Worm (Caenorhabditis elegans) whole organism, early embryonic: ENCODE data around the gene clec-149.

Source experiments
- B0310.2 ChIP-seq: sonication (generic microtip); optimal IDR thresholded peaks from 2 replicates; lab custom pipeline; 2016; ENCODE audit warnings: mild to moderate bottlenecking, missing genetic modification characterization, missing compliant biosample characterization
- F13C5.2 ChIP-seq: sonication (generic microtip); optimal IDR thresholded peaks from 2 replicates; lab custom pipeline; 2017; ENCODE audit warnings: mild to moderate bottlenecking, missing genetic modification characterization, inconsistent platforms, missing compliant biosample characterization
- aly-1 ChIP-seq: sonication (generic microtip); optimal IDR thresholded peaks from 2 replicates; lab custom pipeline; 2016; ENCODE audit warnings: missing genetic modification characterization, missing compliant biosample characterization
- ama-1 ChIP-seq: fragments of 150-350 bp; optimal IDR thresholded peaks from 2 replicates; lab custom pipeline; 2014
- ceh-13 ChIP-seq: fragments of 200-800 bp; sonication (Bioruptor generic); optimal IDR thresholded peaks from 2 replicates; lab custom pipeline; 2018; ENCODE audit warnings: mild to moderate bottlenecking, missing genetic modification characterization, missing compliant biosample characterization
- ceh-36 ChIP-seq: sonication (generic microtip); optimal IDR thresholded peaks from 2 replicates; lab custom pipeline; 2016; ENCODE audit warnings: missing genetic modification characterization, inconsistent platforms, missing compliant biosample characterization
- ets-7 ChIP-seq: sonication (generic microtip); optimal IDR thresholded peaks from 2 replicates; lab custom pipeline; 2016; ENCODE audit warnings: missing genotype, missing genetic modification characterization, missing compliant biosample characterization
- flt-1 ChIP-seq: fragments of 200-800 bp; sonication (Bioruptor generic); IDR thresholded peaks from 2 replicates; pipeline ENCODE4 v1.3.6; 2022; ENCODE audit warnings: missing genetic modification characterization, missing compliant biosample characterization
- hmbx-1 ChIP-seq: sonication (generic microtip); optimal IDR thresholded peaks from 2 replicates; lab custom pipeline; 2016; ENCODE audit warnings: mild to moderate bottlenecking, missing genetic modification characterization, missing compliant biosample characterization
- hmg-4 ChIP-seq: fragments of 200-800 bp; sonication (Bioruptor generic); optimal IDR thresholded peaks from 2 replicates; lab custom pipeline; 2018; ENCODE audit warnings: mild to moderate bottlenecking, missing genetic modification characterization, missing compliant biosample characterization
- hnd-1 ChIP-seq: sonication (generic microtip); optimal IDR thresholded peaks from 2 replicates; lab custom pipeline; 2016; ENCODE audit warnings: missing genetic modification characterization, missing compliant biosample characterization
- pes-1 ChIP-seq: fragments of 200-800 bp; sonication (Bioruptor generic); IDR thresholded peaks from 2 replicates; pipeline ENCODE4 v1.3.6; 2022; ENCODE audit warnings: missing genetic modification reagents, missing genetic modification characterization, missing compliant biosample characterization
- scrt-1 ChIP-seq: fragments of 200-800 bp; sonication (Bioruptor generic); IDR thresholded peaks from 2 replicates; pipeline ENCODE4 v1.3.6; 2022; ENCODE audit warnings: missing genetic modification characterization, missing compliant biosample characterization
- sea-1 ChIP-seq: fragments of 200-800 bp; sonication (Bioruptor generic); conservative IDR thresholded peaks from 2 replicates; pipeline ENCODE4 v1.3.6; 2022; ENCODE audit warnings: missing genetic modification characterization, missing compliant biosample characterization
- tbx-11 ChIP-seq: fragments of 200-800 bp; sonication (Bioruptor generic); IDR thresholded peaks from 2 replicates; pipeline ENCODE4 v1.3.6; 2022; ENCODE audit warnings: missing genetic modification characterization, missing compliant biosample characterization
- tbx-37 ChIP-seq: fragments of 200-800 bp; sonication (Bioruptor generic); conservative IDR thresholded peaks from 2 replicates; pipeline ENCODE4 v1.3.6; 2022; ENCODE audit warnings: missing genetic modification reagents, missing genetic modification characterization, missing compliant biosample characterization
- tra-4 ChIP-seq: sonication (generic microtip); optimal IDR thresholded peaks from 2 replicates; lab custom pipeline; 2017; ENCODE audit warnings: missing genetic modification characterization, missing compliant biosample characterization

The clec-149 gene

DNA sequence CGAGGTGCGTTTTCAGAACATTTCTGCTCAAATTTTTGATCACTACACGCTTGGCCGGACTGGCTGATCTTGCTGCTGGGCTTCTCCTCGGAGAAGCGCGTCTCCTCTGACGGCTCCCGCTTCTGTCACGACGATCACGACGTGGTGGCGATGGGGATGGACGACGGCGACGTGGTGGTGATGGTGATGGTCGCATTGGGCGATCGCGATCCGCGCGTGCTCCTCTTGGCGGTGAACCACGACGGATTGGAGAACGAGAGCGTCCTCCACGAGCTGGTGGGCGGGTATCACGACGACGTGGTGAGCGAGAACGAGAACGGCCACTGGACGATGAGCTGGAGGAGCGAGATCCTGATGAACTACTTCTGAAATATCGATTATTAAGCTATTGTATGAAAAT is 30.4 kb downstream of the clec-149 start:
- TF ChIP-seq aly-1 (tag; lab: Kevin White, UChicago) (no peak), hmbx-1 (tag; lab: Kevin White, UChicago) (no peak), ets-7 (tag; lab: Kevin White, UChicago) (no peak), hmg-4 (GFP tag; lab: Kevin White, UChicago) (no peak), pes-1 (GFP tag; lab: Robert Waterston, UW) (no peak), ceh-36 (no peak), sea-1 (GFP tag; lab: Robert Waterston, UW) (no peak), F13C5.2 (tag; lab: Kevin White, UChicago) (no peak), ceh-13 (GFP tag; lab: Kevin White, UChicago) (no peak), flt-1 (GFP tag; lab: Robert Waterston, UW) (no peak), tbx-37 (GFP tag; lab: Robert Waterston, UW) (no peak), tbx-11 (no peak), ama-1 (no peak), B0310.2 (tag; lab: Kevin White, UChicago) (no peak)

- TF ChIP-seq ama-1 (no peak), sea-1 (GFP tag; lab: Robert Waterston, UW) (no peak), hnd-1 (no peak), F13C5.2 (tag; lab: Kevin White, UChicago) (no peak), ceh-13 (GFP tag; lab: Kevin White, UChicago) (no peak), aly-1 (tag; lab: Kevin White, UChicago) (no peak), ets-7 (tag; lab: Kevin White, UChicago) (no peak), B0310.2 (tag; lab: Kevin White, UChicago) (no peak), hmbx-1 (tag; lab: Kevin White, UChicago) (no peak)
Observed at ce11 chrIII:853859-854359, 30.9 kb downstream of the clec-149 start, which contains the start of the genes rnp-5 and tag-51. rnp-5 (minus strand) TSS chrIII:853909. tag-51 (plus strand) TSS chrIII:854221.

DNA sequence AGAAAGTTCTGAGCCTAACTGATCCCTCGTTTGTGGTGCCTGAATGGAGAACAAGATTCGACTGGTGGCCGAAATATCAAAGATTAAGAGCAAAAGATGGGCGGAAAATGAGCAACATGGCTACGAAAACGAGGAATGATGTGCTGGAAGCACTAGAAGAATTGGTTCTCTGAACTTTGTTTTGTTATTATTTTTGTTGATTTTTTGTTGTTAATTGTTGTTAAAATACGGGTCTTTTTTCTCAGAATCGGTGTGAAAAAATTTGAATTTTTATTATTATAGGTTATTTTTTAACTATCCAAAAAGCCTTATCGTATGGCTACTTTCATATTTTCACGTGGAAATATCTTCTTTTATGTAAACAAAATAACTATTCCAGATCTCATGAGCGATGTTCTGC is 33.2 kb downstream of the clec-149 start, which contains the start of gene K02F3.12:
TSS of gene K02F3.12 (plus strand) at position 301 of the 400 bp plus-strand sequence.
- no peak for TF ChIP-seq ceh-13 (GFP tag; lab: Kevin White, UChicago)
- no peak for TF ChIP-seq hmg-4 (GFP tag; lab: Kevin White, UChicago)
- no peak for TF ChIP-seq pes-1 (GFP tag; lab: Robert Waterston, UW)
- no peak for TF ChIP-seq aly-1 (tag; lab: Kevin White, UChicago)
- TF ChIP-seq B0310.2 (tag; lab: Kevin White, UChicago), result no peak
- TF ChIP-seq ama-1, result no peak
- no peak for TF ChIP-seq scrt-1 (GFP tag; lab: Robert Waterston, UW)
- no peak for TF ChIP-seq ets-7 (tag; lab: Kevin White, UChicago)
- TF ChIP-seq F13C5.2 (tag; lab: Kevin White, UChicago), result no peak
- no peak for TF ChIP-seq sea-1 (GFP tag; lab: Robert Waterston, UW)
- no peak for TF ChIP-seq tbx-37 (GFP tag; lab: Robert Waterston, UW)
- no peak for TF ChIP-seq hnd-1
- no peak for TF ChIP-seq tbx-11

DNA sequence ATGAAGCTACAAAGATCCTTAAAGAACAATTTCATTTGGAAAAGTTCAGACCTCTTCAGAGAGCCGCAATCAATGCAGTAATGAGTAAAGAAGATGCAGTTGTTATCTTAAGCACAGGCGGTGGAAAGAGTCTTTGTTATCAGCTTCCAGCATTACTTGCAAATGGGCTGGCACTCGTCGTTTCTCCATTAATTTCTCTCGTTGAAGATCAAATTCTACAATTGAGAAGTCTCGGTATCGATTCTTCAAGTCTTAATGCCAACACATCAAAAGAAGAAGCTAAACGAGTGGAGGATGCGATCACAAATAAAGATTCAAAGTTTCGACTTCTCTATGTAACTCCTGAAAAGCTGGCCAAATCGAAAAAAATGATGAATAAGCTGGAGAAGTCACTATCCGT is 33.9 kb downstream of the clec-149 start:
- TF ChIP-seq hmg-4 (GFP tag; lab: Kevin White, UChicago) (no peak), hmbx-1 (tag; lab: Kevin White, UChicago) (no peak), tbx-11 (no peak), flt-1 (GFP tag; lab: Robert Waterston, UW) (no peak), aly-1 (tag; lab: Kevin White, UChicago) (no peak), ets-7 (tag; lab: Kevin White, UChicago) (no peak), sea-1 (GFP tag; lab: Robert Waterston, UW) (no peak), pes-1 (GFP tag; lab: Robert Waterston, UW) (no peak), hnd-1 (no peak), tbx-37 (GFP tag; lab: Robert Waterston, UW) (no peak), F13C5.2 (tag; lab: Kevin White, UChicago) (no peak)

DNA sequence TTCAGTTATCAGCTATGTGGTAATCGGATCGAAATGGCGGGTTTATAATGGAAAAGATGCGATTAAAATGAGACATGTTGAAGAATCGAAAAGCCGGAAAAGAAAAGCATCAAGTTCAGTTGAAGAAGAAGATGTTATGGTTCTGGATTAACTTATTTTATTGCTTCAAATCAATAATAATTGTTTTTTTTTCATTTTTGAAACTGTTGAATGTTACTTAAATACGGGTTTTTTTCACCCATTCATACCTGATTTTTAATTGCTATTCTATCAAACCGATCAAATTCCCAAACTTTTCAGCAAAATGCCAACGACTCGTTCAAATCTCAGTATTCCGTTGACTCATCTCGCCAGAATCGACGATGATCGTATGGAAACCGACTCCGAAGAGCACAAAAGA is 36.9 kb downstream of the clec-149 start, which contains the start of gene exos-4.2:
TSS of gene exos-4.2 (plus strand) at position 301 of the 400 bp plus-strand sequence.
- no peak for TF ChIP-seq tbx-37 (GFP tag; lab: Robert Waterston, UW)
- no peak for TF ChIP-seq scrt-1 (GFP tag; lab: Robert Waterston, UW)
- no peak for TF ChIP-seq hmbx-1 (tag; lab: Kevin White, UChicago)
- no peak for TF ChIP-seq hnd-1
- no peak for TF ChIP-seq aly-1 (tag; lab: Kevin White, UChicago)
- no peak for TF ChIP-seq F13C5.2 (tag; lab: Kevin White, UChicago)
- TF ChIP-seq sea-1 (GFP tag; lab: Robert Waterston, UW), result no peak
- TF ChIP-seq pes-1 (GFP tag; lab: Robert Waterston, UW), result no peak
- TF ChIP-seq flt-1 (GFP tag; lab: Robert Waterston, UW), result no peak
- no peak for TF ChIP-seq ama-1
- TF ChIP-seq ceh-36, result no peak
- TF ChIP-seq tbx-11, result no peak
- TF ChIP-seq tra-4, result no peak
- TF ChIP-seq hmg-4 (GFP tag; lab: Kevin White, UChicago), result no peak

ce11 chrIII:861819-862356 is 38.9 kb downstream of the clec-149 start, which contains the start of gene arx-4:
arx-4 (plus strand) TSS chrIII:862306.
- no peak for TF ChIP-seq pes-1 (GFP tag; lab: Robert Waterston, UW)

DNA sequence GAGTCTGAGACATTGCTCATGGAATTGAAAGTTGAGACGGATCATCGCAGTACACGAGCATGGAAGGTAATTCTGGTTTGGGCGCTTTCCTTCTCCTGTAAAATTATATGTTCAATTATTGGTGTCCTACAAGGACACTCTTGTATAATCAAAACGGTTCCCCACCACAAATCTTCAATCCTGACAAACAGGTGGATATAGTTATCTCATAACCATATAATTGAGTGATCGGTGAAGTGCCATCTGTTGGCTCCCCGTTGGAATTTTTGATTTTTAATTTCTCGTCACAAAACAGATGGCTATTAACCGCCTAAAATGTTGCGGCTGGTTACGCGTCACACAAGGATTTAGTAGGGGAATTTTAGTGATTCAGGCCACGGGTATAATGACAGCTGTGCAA is 45.8 kb downstream of the clec-149 start:
- TF ChIP-seq tbx-11, result no peak
- no peak for TF ChIP-seq hmbx-1 (tag; lab: Kevin White, UChicago)
- TF ChIP-seq scrt-1 (GFP tag; lab: Robert Waterston, UW), result no peak
- no peak for TF ChIP-seq F13C5.2 (tag; lab: Kevin White, UChicago)
- no peak for TF ChIP-seq ama-1
- TF ChIP-seq hmg-4 (GFP tag; lab: Kevin White, UChicago), result no peak
